Fruit fly (Drosophila melanogaster) whole organism, pupa: ENCODE measurements around the gene CG33920.
A peak's percentile ranks its signal among the peaks of the same experiment; 100 is the strongest.

Source experiments
- CG13204 ChIP-seq: fragments of 200-800 bp; sonication (Bioruptor generic); optimal IDR thresholded peaks from 2 replicates; lab custom pipeline; 2018; ENCODE audit warnings: missing biosample characterization, mild to moderate bottlenecking, missing genetic modification characterization, moderate library complexity
- CG14655 ChIP-seq: fragments of 200-800 bp; sonication (Bioruptor generic); optimal IDR thresholded peaks from 3 replicates; lab custom pipeline; 2017; ENCODE audit warnings: mild to moderate bottlenecking, missing biosample characterization, missing genetic modification reagents, missing genetic modification characterization
- CG15710 ChIP-seq: fragments of 200-800 bp; sonication (Bioruptor generic); optimal IDR thresholded peaks from 2 replicates; lab custom pipeline; 2018; ENCODE audit warnings: missing biosample characterization, mild to moderate bottlenecking, missing genetic modification characterization, moderate library complexity
- CG4496 ChIP-seq: fragments of 200-800 bp; sonication (Bioruptor generic); IDR thresholded peaks from 3 replicates; pipeline ENCODE4 v1.3.6; 2022; ENCODE audit warnings: missing biosample characterization, missing genetic modification characterization
- CG8301 ChIP-seq: fragments of 200-800 bp; sonication (Bioruptor generic); optimal IDR thresholded peaks from 2 replicates; lab custom pipeline; 2018; ENCODE audit warnings: missing biosample characterization, mild to moderate bottlenecking, missing genetic modification characterization
- fd96Ca ChIP-seq: fragments of 200-800 bp; sonication (Bioruptor generic); IDR thresholded peaks from 3 replicates; pipeline ENCODE4 v1.3.6; 2022; ENCODE audit warnings: missing biosample characterization, missing genetic modification characterization
- gl ChIP-seq: fragments of 200-800 bp; sonication (Bioruptor generic); optimal IDR thresholded peaks from 2 replicates; lab custom pipeline; 2018; ENCODE audit warnings: missing biosample characterization, mild to moderate bottlenecking, missing genetic modification characterization
- rn ChIP-seq: fragments of 200-800 bp; sonication (Bioruptor generic); IDR thresholded peaks from 2 replicates; pipeline ENCODE4 v1.3.6; 2022; ENCODE audit warnings: missing biosample characterization, missing genetic modification characterization

- TF ChIP-seq CG15710 = no peak
- no peak for TF ChIP-seq CG14655 (GFP tag; lab: Kevin White, UChicago)
- peak; percentile 63 for TF ChIP-seq CG13204 (GFP tag; lab: Kevin White, UChicago)
- TF ChIP-seq CG4496 (GFP tag; lab: Robert Waterston, UW) = no peak
- no peak for TF ChIP-seq gl (tag; lab: Kevin White, UChicago)
- no peak for TF ChIP-seq CG8301
- TF ChIP-seq fd96Ca (GFP tag; lab: Robert Waterston, UW) = no peak
- TF ChIP-seq rn (GFP tag; lab: Robert Waterston, UW) = no peak
These were observed 28.2 kb downstream of the CG33920 start, which contains the start of gene 5-HT7 for dm6 chr3R:31016715-31017114.
